Worm (Caenorhabditis elegans) whole organism, L2 larva: ENCODE data around the gene mrps-18C.

Experiments used
- aly-2 ChIP-seq: fragments of 150-350 bp; optimal IDR thresholded peaks from 2 replicates; lab custom pipeline; 2014; ENCODE audit warnings: missing biosample characterization, missing genetic modification characterization
- ama-1 ChIP-seq: fragments of 150-350 bp; optimal IDR thresholded peaks from 2 replicates; lab custom pipeline; 2018; ENCODE audit warnings: inconsistent platforms
- ceh-16 ChIP-seq: fragments of 150-350 bp; optimal IDR thresholded peaks from 2 replicates; lab custom pipeline; 2014; ENCODE audit warnings: missing biosample characterization, missing genetic modification characterization
- ceh-82 ChIP-seq: fragments of 150-350 bp; optimal IDR thresholded peaks from 2 replicates; lab custom pipeline; 2014; ENCODE audit warnings: missing biosample characterization, missing genetic modification characterization
- lin-13 ChIP-seq: fragments of 150-350 bp; optimal IDR thresholded peaks from 2 replicates; lab custom pipeline; 2014; ENCODE audit warnings: missing biosample characterization, missing genetic modification reagents, missing genetic modification characterization
- lin-39 ChIP-seq: fragments of 150-350 bp; optimal IDR thresholded peaks from 2 replicates; lab custom pipeline; 2014; ENCODE audit warnings: missing biosample characterization, missing genetic modification reagents, missing genetic modification characterization
- lsy-2 ChIP-seq, 2 experiments: fragments of 150-350 bp in 1 of 2; sonication (generic microtip) in 1 of 2; optimal IDR thresholded peaks; 2 replicates each; lab custom pipeline; 2014 to 2017; ENCODE audit warnings: missing biosample characterization in 2 of 2, missing genetic modification characterization in 2 of 2
- mdl-1 ChIP-seq, 2 experiments: fragments of 150-350 bp in 1 of 2; sonication (generic microtip) in 1 of 2; optimal IDR thresholded peaks; 2 replicates each; lab custom pipeline; 2017; ENCODE audit warnings: missing biosample characterization in 2 of 2, missing genetic modification characterization in 2 of 2
- snpc-4 ChIP-seq: fragments of 150-350 bp; optimal IDR thresholded peaks from 2 replicates; lab custom pipeline; 2014; ENCODE audit warnings: missing biosample characterization, missing genetic modification characterization
- unc-62 ChIP-seq: fragments of 150-350 bp; optimal IDR thresholded peaks from 2 replicates; lab custom pipeline; 2014; ENCODE audit warnings: missing biosample characterization, missing genetic modification reagents, missing genetic modification characterization

DNA sequence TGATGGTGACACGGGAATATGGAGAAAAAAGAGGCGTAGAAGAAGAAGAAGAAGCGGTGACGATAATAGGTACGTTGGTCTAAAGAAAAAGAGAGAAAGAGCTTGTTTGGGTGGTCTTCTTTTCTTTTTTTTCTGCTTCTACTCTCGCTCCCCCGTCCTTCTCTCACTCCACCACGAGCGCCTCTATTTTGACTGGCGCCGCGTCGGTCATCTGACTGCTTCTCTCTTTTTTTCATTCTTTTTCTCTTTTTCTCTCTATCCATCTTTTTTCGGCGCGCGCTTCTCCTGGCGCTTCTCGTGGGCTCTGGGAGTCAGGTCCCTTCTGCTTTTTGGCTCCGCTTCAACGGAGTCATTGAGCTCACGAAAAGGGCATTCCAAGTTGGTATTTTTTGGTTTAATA is 15.0 kb downstream of the mrps-18C start:
- TF ChIP-seq unc-62 (no peak), ama-1 (lab: Kevin White, UChicago) (no peak), lin-39 (no peak), lin-13 (GFP tag; lab: Kevin White, UChicago) (no peak), ceh-82 (tag; lab: Kevin White, UChicago) (no peak), snpc-4 (tag; lab: Kevin White, UChicago) (no peak), ceh-16 (tag; lab: Kevin White, UChicago) (no peak), lsy-2 (tag; optimal IDR thresholded peaks at IDR 0.05; lab: Kevin White, UChicago) (peak in 1 of 2 experiments; percentile 51), mdl-1 (tag; optimal IDR thresholded peaks at IDR 0.05; lab: Kevin White, UChicago) (peak; percentile 13 to 37), aly-2 (tag; lab: Kevin White, UChicago) (no peak)
